Worm (Caenorhabditis elegans) whole organism, young adult: ENCODE data around the gene nrde-3.

ENCODE experiments used
- B0019.2 ChIP-seq: fragments of 200-800 bp; sonication (Bioruptor generic); conservative IDR thresholded peaks from 2 replicates; pipeline ENCODE4 v1.3.6; 2022; ENCODE audit warnings: missing genetic modification reagents, missing genetic modification characterization, missing compliant biosample characterization
- F22D6.2 ChIP-seq: sonication (generic microtip); optimal IDR thresholded peaks from 2 replicates; lab custom pipeline; 2016; ENCODE audit warnings: mild to moderate bottlenecking, missing genetic modification characterization, missing compliant biosample characterization
- F37B4.10 ChIP-seq: fragments of 200-800 bp; sonication (Bioruptor generic); IDR thresholded peaks from 2 replicates; pipeline ENCODE4 v1.3.6; 2022; ENCODE audit warnings: missing genetic modification characterization, missing compliant biosample characterization
- K11D2.4 ChIP-seq: fragments of 200-800 bp; sonication (Bioruptor generic); IDR thresholded peaks from 2 replicates; pipeline ENCODE4 v1.3.6; 2022; ENCODE audit warnings: missing genetic modification reagents, missing genetic modification characterization, missing compliant biosample characterization
- Y53F4B.3 ChIP-seq: fragments of 200-800 bp; sonication (Bioruptor generic); IDR thresholded peaks from 2 replicates; pipeline ENCODE4 v1.3.6; 2022; ENCODE audit warnings: missing genetic modification reagents, missing genetic modification characterization, missing compliant biosample characterization
- Y56A3A.18 ChIP-seq: fragments of 200-800 bp; sonication (Bioruptor generic); IDR thresholded peaks from 2 replicates; pipeline ENCODE4 v1.3.6; 2022; ENCODE audit warnings: missing genetic modification reagents, missing genetic modification characterization, missing compliant biosample characterization
- Y79H2A.3 ChIP-seq: fragments of 200-800 bp; sonication (Bioruptor generic); conservative IDR thresholded peaks from 2 replicates; pipeline ENCODE4 v1.3.6; 2022; ENCODE audit warnings: missing genetic modification reagents, missing genetic modification characterization, missing compliant biosample characterization
- ama-1 ChIP-seq, 3 experiments: fragments of 150-350 bp in 1 of 3; sonication (generic microtip) in 2 of 3; optimal IDR thresholded peaks; 2 replicates each; lab custom pipeline; 2014 to 2018; ENCODE audit warnings: missing biosample characterization in 2 of 3, missing genetic modification characterization in 2 of 3, missing genetic modification reagents in 2 of 3
- attf-6 ChIP-seq: fragments of 200-800 bp; sonication (Bioruptor generic); IDR thresholded peaks from 2 replicates; pipeline ENCODE4 v1.3.6; 2022; ENCODE audit warnings: missing genetic modification reagents, missing genetic modification characterization, missing compliant biosample characterization
- bed-2 ChIP-seq: fragments of 200-800 bp; sonication (Bioruptor generic); IDR thresholded peaks from 2 replicates; pipeline ENCODE4 v1.3.6; 2022; ENCODE audit warnings: missing genetic modification reagents, missing genetic modification characterization, missing compliant biosample characterization
- cebp-2 ChIP-seq: fragments of 200-800 bp; sonication (Bioruptor generic); IDR thresholded peaks from 2 replicates; pipeline ENCODE4 v1.3.6; 2022; ENCODE audit warnings: missing genetic modification characterization, missing compliant biosample characterization
- ceh-40 ChIP-seq: fragments of 200-800 bp; sonication (Bioruptor generic); IDR thresholded peaks from 2 replicates; pipeline ENCODE4 v1.3.6; 2022; ENCODE audit warnings: missing genetic modification characterization, missing compliant biosample characterization
- dpff-1 ChIP-seq: sonication (generic microtip); optimal IDR thresholded peaks from 2 replicates; lab custom pipeline; 2017; ENCODE audit warnings: mild to moderate bottlenecking, missing genetic modification characterization, missing compliant biosample characterization
- egl-18 ChIP-seq: fragments of 200-800 bp; sonication (Bioruptor generic); IDR thresholded peaks from 2 replicates; pipeline ENCODE4 v1.3.6; 2022; ENCODE audit warnings: missing genetic modification reagents, missing genetic modification characterization, missing compliant biosample characterization
- egrh-3 ChIP-seq: fragments of 200-800 bp; sonication (Bioruptor generic); IDR thresholded peaks from 2 replicates; pipeline ENCODE4 v1.3.6; 2022; ENCODE audit warnings: missing genetic modification reagents, missing genetic modification characterization, missing compliant biosample characterization
- gei-17 ChIP-seq: fragments of 200-800 bp; sonication (Bioruptor generic); optimal IDR thresholded peaks from 2 replicates; lab custom pipeline; 2018; ENCODE audit warnings: mild to moderate bottlenecking, missing genetic modification characterization, missing compliant biosample characterization
- him-1 ChIP-seq: sonication (generic microtip); optimal IDR thresholded peaks from 2 replicates; lab custom pipeline; 2016; ENCODE audit warnings: missing genotype, missing genetic modification reagents, missing genetic modification characterization, missing compliant biosample characterization
- hlh-12 ChIP-seq: sonication (generic microtip); optimal IDR thresholded peaks from 2 replicates; lab custom pipeline; 2016; ENCODE audit warnings: missing genetic modification characterization, missing compliant biosample characterization
- hmg-1.2 ChIP-seq: fragments of 200-800 bp; sonication (Bioruptor generic); IDR thresholded peaks from 2 replicates; pipeline ENCODE4 v1.3.6; 2022; ENCODE audit warnings: missing genetic modification reagents, missing genetic modification characterization, missing compliant biosample characterization
- lin-40 ChIP-seq: sonication (generic microtip); optimal IDR thresholded peaks from 2 replicates; lab custom pipeline; 2016; ENCODE audit warnings: missing genetic modification characterization, mild to moderate bottlenecking, missing compliant biosample characterization, missing genotype, missing genetic modification reagents
- mcd-1 ChIP-seq: fragments of 200-800 bp; sonication (Bioruptor generic); IDR thresholded peaks from 2 replicates; pipeline ENCODE4 v1.3.6; 2022; ENCODE audit warnings: missing genetic modification reagents, missing genetic modification characterization, missing compliant biosample characterization
- nhr-179 ChIP-seq: sonication (generic microtip); optimal IDR thresholded peaks from 2 replicates; lab custom pipeline; 2016; ENCODE audit warnings: mild to moderate bottlenecking, missing genetic modification characterization, missing compliant biosample characterization
- nhr-27 ChIP-seq: fragments of 200-800 bp; sonication (Bioruptor generic); optimal IDR thresholded peaks from 2 replicates; lab custom pipeline; 2018; ENCODE audit warnings: mild to moderate bottlenecking, missing genetic modification characterization, moderate library complexity, missing compliant biosample characterization
- rcor-1 ChIP-seq: fragments of 200-800 bp; sonication (Bioruptor generic); IDR thresholded peaks from 2 replicates; pipeline ENCODE4 v1.3.6; 2022; ENCODE audit warnings: missing genetic modification reagents, missing genetic modification characterization, missing compliant biosample characterization
- sdz-38 ChIP-seq: sonication (generic microtip); optimal IDR thresholded peaks from 2 replicates; lab custom pipeline; 2016; ENCODE audit warnings: missing genotype, missing genetic modification characterization, missing compliant biosample characterization
- sea-2 ChIP-seq: fragments of 200-800 bp; sonication (Bioruptor generic); IDR thresholded peaks from 2 replicates; pipeline ENCODE4 v1.3.6; 2022; ENCODE audit warnings: missing genetic modification characterization, missing compliant biosample characterization
- snpc-1.1 ChIP-seq: sonication (generic microtip); optimal IDR thresholded peaks from 2 replicates; lab custom pipeline; 2017; ENCODE audit warnings: missing genetic modification characterization, mild to moderate bottlenecking, missing compliant biosample characterization, antibody characterized with exemption, moderate library complexity, missing genotype, missing genetic modification reagents; ENCODE audit not compliant: insufficient read depth
- snpc-4 ChIP-seq, 5 experiments: fragments of 150-350 bp in 1 of 5; sonication (generic microtip) in 4 of 5; optimal IDR thresholded peaks; 2 replicates each; lab custom pipeline; 2014 to 2018; ENCODE audit warnings: missing genetic modification characterization in 5 of 5, missing biosample characterization in 3 of 5, antibody characterized with exemption in 2 of 5, mild to moderate bottlenecking in 2 of 5, missing compliant biosample characterization in 2 of 5, missing genotype in 2 of 5, moderate library complexity in 2 of 5, missing genetic modification reagents in 1 of 5
- somi-1 ChIP-seq: fragments of 200-800 bp; sonication (Bioruptor generic); optimal IDR thresholded peaks from 2 replicates; lab custom pipeline; 2018; ENCODE audit warnings: mild to moderate bottlenecking, missing genetic modification characterization, missing compliant biosample characterization
- zim-3 ChIP-seq: sonication (generic microtip); optimal IDR thresholded peaks from 2 replicates; lab custom pipeline; 2017; ENCODE audit warnings: mild to moderate bottlenecking, missing genetic modification characterization, moderate library complexity, missing compliant biosample characterization
- ztf-3 ChIP-seq: fragments of 200-800 bp; sonication (Bioruptor generic); optimal IDR thresholded peaks from 2 replicates; lab custom pipeline; 2018; ENCODE audit warnings: mild to moderate bottlenecking, missing genetic modification characterization, missing compliant biosample characterization

nrde-3 gene

DNA sequence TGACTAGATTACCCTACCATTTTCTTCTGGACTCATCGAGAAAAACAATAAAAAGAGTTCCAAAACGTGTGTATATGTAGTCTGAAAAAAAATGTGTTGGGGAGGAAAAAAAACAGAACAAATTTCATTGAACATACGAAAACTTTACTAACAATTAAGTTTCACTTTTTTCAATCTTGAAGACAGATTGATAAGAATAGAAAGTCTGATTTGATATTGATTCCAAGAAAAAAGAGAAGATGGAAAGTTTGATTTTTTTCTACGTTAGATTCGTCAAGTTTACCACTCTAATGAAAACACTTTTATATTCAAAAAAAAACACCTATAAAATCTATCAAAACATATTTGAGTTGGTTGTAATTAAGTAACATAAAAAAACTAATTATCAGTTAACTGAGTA is 18.4 kb downstream of the nrde-3 start, which contains the start of gene R04A9.9:
TSS of gene R04A9.9 (minus strand) at position 101 of the 400 bp plus-strand sequence.
- TF ChIP-seq K11D2.4 (GFP tag; lab: Robert Waterston, UW), result no peak
- no peak for TF ChIP-seq hmg-1.2
- TF ChIP-seq ama-1 (optimal IDR thresholded peaks at IDR 0.05; lab: Kevin White, UChicago), result no peak
- TF ChIP-seq ama-1 (GFP tag; optimal IDR thresholded peaks at IDR 0.05; lab: Kevin White, UChicago), result no peak
- no peak for TF ChIP-seq somi-1 (GFP tag; lab: Kevin White, UChicago)
- TF ChIP-seq dpff-1 (tag; lab: Kevin White, UChicago), result no peak
- no peak for TF ChIP-seq cebp-2
- no peak for TF ChIP-seq Y79H2A.3
- no peak for TF ChIP-seq ztf-3 (GFP tag; lab: Kevin White, UChicago)
- TF ChIP-seq ceh-40 (GFP tag; lab: Robert Waterston, UW), result no peak
- TF ChIP-seq him-1, result no peak

DNA sequence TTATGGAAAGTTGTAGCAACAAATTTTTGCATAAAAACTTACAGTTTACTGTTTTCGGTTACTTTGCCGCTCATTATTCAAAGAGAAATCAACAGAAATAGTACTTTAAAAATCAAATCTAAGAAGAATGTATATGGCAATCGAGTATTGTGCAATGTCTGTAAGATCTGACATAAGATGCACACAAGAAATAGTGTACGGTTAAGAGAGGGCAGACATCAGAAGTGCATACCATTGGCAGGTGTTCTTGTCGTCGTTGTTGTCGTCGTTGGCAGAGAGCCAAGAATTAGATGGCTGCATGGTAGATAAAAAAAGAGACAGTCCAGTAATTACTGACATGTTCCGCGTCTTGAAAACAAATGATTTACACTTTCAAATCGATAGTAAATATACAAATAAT is 22.7 kb downstream of the nrde-3 start, which contains the start of gene R04A9.7:
TSS of gene R04A9.7 (minus strand) at position 184 of the 400 bp plus-strand sequence.
- TF ChIP-seq snpc-1.1 (no peak), bed-2 (GFP tag; lab: Robert Waterston, UW) (no peak), ztf-3 (GFP tag; lab: Kevin White, UChicago) (no peak), B0019.2 (GFP tag; lab: Robert Waterston, UW) (no peak), rcor-1 (GFP tag; lab: Robert Waterston, UW) (no peak), sea-2 (no peak), F22D6.2 (no peak), nhr-27 (tag; lab: Kevin White, UChicago) (no peak), Y79H2A.3 (no peak)

- TF ChIP-seq F37B4.10 (GFP tag; lab: Robert Waterston, UW) (no peak), egrh-3 (GFP tag; lab: Robert Waterston, UW) (no peak), gei-17 (GFP tag; lab: Kevin White, UChicago) (no peak), somi-1 (GFP tag; lab: Kevin White, UChicago) (no peak), Y56A3A.18 (GFP tag; lab: Robert Waterston, UW) (no peak), zim-3 (tag; lab: Kevin White, UChicago) (no peak), nhr-179 (tag; lab: Kevin White, UChicago) (no peak), F22D6.2 (no peak), egl-18 (GFP tag; lab: Robert Waterston, UW) (no peak), Y53F4B.3 (GFP tag; lab: Robert Waterston, UW) (no peak), mcd-1 (GFP tag; lab: Robert Waterston, UW) (no peak), sdz-38 (no peak), hlh-12 (no peak)
- TF ChIP-seq, all 124 proteins: peak for 0
Measured at ce11 chrX:397259-397658, 25.2 kb downstream of the nrde-3 start, which contains the start of gene R04A9.6. Gene R04A9.6, plus strand, starts transcription at chrX:397559.

DNA sequence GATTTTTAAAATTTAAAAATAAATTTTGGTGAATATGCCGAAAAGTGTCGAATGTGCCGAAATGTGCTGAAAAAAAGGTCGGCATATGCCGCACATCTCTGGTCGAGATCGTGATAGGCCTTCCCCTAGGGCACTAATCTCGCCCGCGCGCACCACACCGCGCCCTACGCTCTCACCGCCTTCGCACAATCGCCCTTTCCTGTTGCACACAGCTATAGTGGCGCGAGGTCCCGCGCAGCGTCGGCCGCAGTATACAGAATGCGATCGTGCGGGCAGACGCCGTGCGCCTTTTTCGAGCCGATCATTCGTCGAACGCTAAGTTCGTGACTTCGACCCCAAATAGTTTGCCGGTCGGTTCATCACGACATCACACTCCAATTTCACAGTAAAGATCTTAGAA is 27.5 kb downstream of the nrde-3 start:
- no peak for TF ChIP-seq snpc-4 (GFP tag; optimal IDR thresholded peaks at IDR 0.05; lab: Kevin White, UChicago)
- peak in 1 of 4 experiments; percentile 25 for TF ChIP-seq snpc-4 (tag; optimal IDR thresholded peaks at IDR 0.05; lab: Kevin White, UChicago)
- TF ChIP-seq attf-6 (GFP tag; lab: Robert Waterston, UW), result no peak

DNA sequence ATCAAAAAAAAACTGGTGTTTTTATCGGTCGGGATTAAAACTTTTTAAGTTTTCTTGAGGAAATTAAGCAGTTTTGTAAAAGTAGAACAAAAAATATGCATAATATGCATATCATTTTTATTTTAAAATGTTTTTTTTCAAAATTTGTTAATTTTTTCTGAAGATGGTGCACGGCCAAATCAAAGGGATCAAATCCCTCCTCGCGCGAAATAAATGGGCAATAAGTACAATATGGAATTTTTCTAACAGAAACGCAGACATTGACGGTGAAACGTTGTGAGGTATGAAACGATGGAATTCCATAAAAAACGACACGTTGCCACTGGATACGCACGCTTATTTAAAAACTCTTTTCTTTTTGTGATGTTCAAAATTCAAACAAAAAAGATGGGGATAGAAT is 30.9 kb downstream of the nrde-3 start:
- peak; percentile 36 for TF ChIP-seq gei-17 (GFP tag; lab: Kevin White, UChicago)
- peak; percentile 59 for TF ChIP-seq lin-40 (tag; lab: Kevin White, UChicago)
- no peak for TF ChIP-seq sea-2
